Fruit fly (Drosophila melanogaster) whole organism, pupa: ENCODE measurements around the gene CG31207.

Source experiments
- CG10348 ChIP-seq: fragments of 200-800 bp; sonication (Bioruptor generic); IDR thresholded peaks from 2 replicates; pipeline ENCODE4 v1.3.6; 2022; ENCODE audit warnings: missing biosample characterization, missing genetic modification characterization
- CG14655 ChIP-seq: fragments of 200-800 bp; sonication (Bioruptor generic); optimal IDR thresholded peaks from 3 replicates; lab custom pipeline; 2017; ENCODE audit warnings: mild to moderate bottlenecking, missing biosample characterization, missing genetic modification reagents, missing genetic modification characterization
- CG15710 ChIP-seq: fragments of 200-800 bp; sonication (Bioruptor generic); optimal IDR thresholded peaks from 2 replicates; lab custom pipeline; 2018; ENCODE audit warnings: missing biosample characterization, mild to moderate bottlenecking, missing genetic modification characterization, moderate library complexity
- CG34367 ChIP-seq: fragments of 200-800 bp; sonication (Bioruptor generic); optimal IDR thresholded peaks from 2 replicates; lab custom pipeline; 2018; ENCODE audit warnings: missing biosample characterization, mild to moderate bottlenecking, missing genetic modification characterization
- CG8301 ChIP-seq: fragments of 200-800 bp; sonication (Bioruptor generic); optimal IDR thresholded peaks from 2 replicates; lab custom pipeline; 2018; ENCODE audit warnings: missing biosample characterization, mild to moderate bottlenecking, missing genetic modification characterization
- CG9948 ChIP-seq: fragments of 200-800 bp; sonication (Bioruptor generic); optimal IDR thresholded peaks from 2 replicates; lab custom pipeline; 2018; ENCODE audit warnings: missing biosample characterization, mild to moderate bottlenecking, missing genetic modification characterization, moderate library complexity
- D1 ChIP-seq: fragments of 200-800 bp; sonication (Bioruptor generic); optimal IDR thresholded peaks from 2 replicates; lab custom pipeline; 2018; ENCODE audit warnings: missing biosample characterization, mild to moderate bottlenecking, missing genetic modification characterization, moderate library complexity
- EcR ChIP-seq: fragments of 200-800 bp; sonication (Bioruptor generic); optimal IDR thresholded peaks from 3 replicates; lab custom pipeline; 2019; ENCODE audit warnings: missing biosample characterization, missing genetic modification characterization, mild to moderate bottlenecking, moderate library complexity, missing genetic modification reagents
- gl ChIP-seq: fragments of 200-800 bp; sonication (Bioruptor generic); optimal IDR thresholded peaks from 2 replicates; lab custom pipeline; 2018; ENCODE audit warnings: missing biosample characterization, mild to moderate bottlenecking, missing genetic modification characterization
- rn ChIP-seq: fragments of 200-800 bp; sonication (Bioruptor generic); IDR thresholded peaks from 2 replicates; pipeline ENCODE4 v1.3.6; 2022; ENCODE audit warnings: missing biosample characterization, missing genetic modification characterization

CG31207 gene

dm6 chr3R:20998319-20998718 is 48.5 kb downstream of the CG31207 start:
- TF ChIP-seq CG10348 (GFP tag; lab: Robert Waterston, UW): no peak
- no peak for TF ChIP-seq CG34367 (tag; lab: Kevin White, UChicago)
- no peak for TF ChIP-seq gl (tag; lab: Kevin White, UChicago)
- TF ChIP-seq rn (GFP tag; lab: Robert Waterston, UW): no peak
- no peak for TF ChIP-seq CG9948 (tag; lab: Kevin White, UChicago)
- TF ChIP-seq D1: no peak
- no peak for TF ChIP-seq CG14655 (GFP tag; lab: Kevin White, UChicago)
- TF ChIP-seq CG8301: no peak
- TF ChIP-seq EcR (GFP tag; lab: Kevin White, UChicago): no peak
- TF ChIP-seq CG15710 (tag; lab: Kevin White, UChicago): no peak
